Worm (Caenorhabditis elegans): ENCODE measurements around the gene unc-25.

DNA sequence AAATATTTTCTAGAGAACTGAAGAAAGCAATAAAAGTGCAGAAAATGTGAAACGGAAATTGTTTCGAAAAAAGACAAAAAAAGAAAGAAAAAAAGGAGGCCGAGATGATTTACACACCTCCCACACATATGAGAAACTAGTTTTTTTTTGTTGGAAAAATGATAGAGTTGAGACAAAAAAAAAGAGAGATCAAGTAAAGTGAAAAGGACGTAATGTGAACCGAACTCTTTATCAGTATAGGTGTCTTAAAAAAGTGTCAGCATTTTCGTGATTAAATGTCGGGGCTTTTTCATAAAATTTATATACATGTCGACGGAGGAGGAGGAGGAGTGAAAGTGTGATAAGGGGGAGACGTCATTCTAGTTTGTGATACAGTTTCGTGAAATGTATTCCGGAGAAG, 16.8 kb downstream of the unc-25 start:
- TF ChIP-seq blmp-1 (tag; optimal IDR thresholded peaks at IDR 0.05; ENCODE audit: insufficient read depth) (peak; percentile 11), nhr-25 (tag; optimal IDR thresholded peaks at IDR 0.05) (no peak), nhr-12 (tag; optimal IDR thresholded peaks at IDR 0.05) (no peak), peb-1 (tag; optimal IDR thresholded peaks at IDR 0.05) (no peak), nhr-77 (tag; optimal IDR thresholded peaks at IDR 0.05) (no peak)
